Worm (Caenorhabditis elegans): ENCODE data around the gene ttc-4.

DNA sequence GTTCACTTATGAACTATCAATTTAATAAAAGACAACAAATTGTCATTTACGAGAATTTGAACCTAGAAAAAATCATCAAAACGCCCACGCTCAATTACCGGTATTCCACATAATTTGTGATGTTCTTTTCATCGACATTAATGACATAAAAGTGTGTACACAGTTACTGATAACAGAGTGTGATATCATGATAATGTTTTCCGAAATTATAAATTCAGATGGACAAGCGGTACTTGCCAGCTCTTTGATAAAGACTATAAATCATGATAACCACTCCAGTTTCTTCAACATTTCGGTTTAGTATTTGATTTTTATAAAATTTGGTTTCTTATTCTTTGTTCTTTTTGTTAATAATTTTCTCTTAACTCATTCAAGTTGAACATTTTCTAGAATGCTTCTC is 8.7 kb upstream of the ttc-4 start, which contains the start of gene lys-8:
- TF ChIP-seq W03F9.2 (tag; optimal IDR thresholded peaks at IDR 0.05) (no peak), him-1 (tag; optimal IDR thresholded peaks at IDR 0.05) (no peak), dao-5 (tag; optimal IDR thresholded peaks at IDR 0.05) (no peak)

All from whole organism, L4/young adult.